Worm (Caenorhabditis elegans) whole organism, L3 larva: ENCODE data around the gene F42G4.2.
"Not testable (repeated sequence)": the region's sequence is repeated elsewhere in the genome, so short reads cannot be mapped to it uniquely, and the experiment has no call there.

ENCODE experiments used
- R02D3.7 ChIP-seq: fragments of 150-350 bp; optimal IDR thresholded peaks from 2 replicates; lab custom pipeline; 2014; ENCODE audit warnings: missing biosample characterization, missing genetic modification characterization
- ZK546.5 ChIP-seq: sonication (generic microtip); optimal IDR thresholded peaks from 2 replicates; lab custom pipeline; 2017; ENCODE audit warnings: missing biosample characterization, missing genetic modification characterization
- ama-1 ChIP-seq: fragments of 150-350 bp; optimal IDR thresholded peaks from 2 replicates; lab custom pipeline; 2018
- ceh-28 ChIP-seq: fragments of 150-350 bp; optimal IDR thresholded peaks from 2 replicates; lab custom pipeline; 2014; ENCODE audit warnings: missing biosample characterization, missing genetic modification reagents, missing genetic modification characterization
- ceh-9 ChIP-seq: sonication (generic microtip); optimal IDR thresholded peaks from 2 replicates; lab custom pipeline; 2018; ENCODE audit warnings: missing biosample characterization, missing genetic modification characterization
- daf-12 ChIP-seq: fragments of 150-350 bp; optimal IDR thresholded peaks from 2 replicates; lab custom pipeline; 2014; ENCODE audit warnings: missing biosample characterization, missing genetic modification reagents, missing genetic modification characterization
- egl-27 ChIP-seq: sonication (generic microtip); optimal IDR thresholded peaks from 4 replicates; lab custom pipeline; 2017; ENCODE audit warnings: missing biosample characterization, missing genetic modification reagents, missing genetic modification characterization
- elt-1 ChIP-seq: fragments of 150-350 bp; optimal IDR thresholded peaks from 2 replicates; lab custom pipeline; 2014; ENCODE audit warnings: missing biosample characterization, missing genetic modification characterization
- elt-2 ChIP-seq: sonication (generic microtip); optimal IDR thresholded peaks from 2 replicates; lab custom pipeline; 2016; ENCODE audit warnings: missing genetic modification reagents, mild to moderate bottlenecking, missing genetic modification characterization, missing compliant biosample characterization
- elt-3 ChIP-seq, 3 experiments: fragments of 150-350 bp in 1 of 3; sonication (generic microtip) in 2 of 3; optimal IDR thresholded peaks; 2 replicates in 2 of 3; 4 replicates in 1 of 3; lab custom pipeline; 2014 to 2017; ENCODE audit warnings: missing biosample characterization in 3 of 3, missing genetic modification characterization in 3 of 3
- eor-1 ChIP-seq, 2 experiments: fragments of 150-350 bp; optimal IDR thresholded peaks; 2 replicates each; lab custom pipeline; 2014 to 2018; ENCODE audit warnings: missing biosample characterization in 2 of 2, missing genetic modification characterization in 2 of 2
- fkh-10 ChIP-seq: sonication (generic microtip); optimal IDR thresholded peaks from 2 replicates; lab custom pipeline; 2017; ENCODE audit warnings: missing biosample characterization, missing genetic modification reagents, missing genetic modification characterization
- fos-1 ChIP-seq: fragments of 150-350 bp; optimal IDR thresholded peaks from 2 replicates; lab custom pipeline; 2014; ENCODE audit warnings: missing biosample characterization, missing genetic modification characterization
- jun-1 ChIP-seq: fragments of 150-350 bp; optimal IDR thresholded peaks from 2 replicates; lab custom pipeline; 2014; ENCODE audit warnings: missing biosample characterization, missing genetic modification reagents, missing genetic modification characterization
- lin-15B ChIP-seq: fragments of 150-350 bp; optimal IDR thresholded peaks from 2 replicates; lab custom pipeline; 2014; ENCODE audit warnings: missing biosample characterization, missing genetic modification characterization
- nfya-1 ChIP-seq: sonication (generic microtip); optimal IDR thresholded peaks from 2 replicates; lab custom pipeline; 2017; ENCODE audit warnings: missing genetic modification characterization, mild to moderate bottlenecking, missing compliant biosample characterization, antibody characterized with exemption, moderate library complexity; ENCODE audit not compliant: insufficient read depth
- nhr-11 ChIP-seq: fragments of 150-350 bp; optimal IDR thresholded peaks from 2 replicates; lab custom pipeline; 2014; ENCODE audit warnings: missing biosample characterization, missing genetic modification characterization
- nhr-23 ChIP-seq: fragments of 150-350 bp; optimal IDR thresholded peaks from 2 replicates; lab custom pipeline; 2014; ENCODE audit warnings: missing biosample characterization, missing genetic modification reagents, missing genetic modification characterization
- nhr-237 ChIP-seq: fragments of 150-350 bp; optimal IDR thresholded peaks from 2 replicates; lab custom pipeline; 2014; ENCODE audit warnings: missing biosample characterization, missing genetic modification characterization
- nhr-25 ChIP-seq: sonication (generic microtip); optimal IDR thresholded peaks from 2 replicates; lab custom pipeline; 2017; ENCODE audit warnings: missing biosample characterization, missing genetic modification characterization
- nhr-28 ChIP-seq: fragments of 150-350 bp; optimal IDR thresholded peaks from 2 replicates; lab custom pipeline; 2014; ENCODE audit warnings: missing biosample characterization, missing genetic modification characterization
- nhr-43 ChIP-seq: sonication (generic microtip); optimal IDR thresholded peaks from 2 replicates; lab custom pipeline; 2016; ENCODE audit warnings: mild to moderate bottlenecking, missing genetic modification characterization, missing compliant biosample characterization; ENCODE audit not compliant: poor library complexity, severe bottlenecking
- nhr-77 ChIP-seq: fragments of 150-350 bp; optimal IDR thresholded peaks from 2 replicates; lab custom pipeline; 2014; ENCODE audit warnings: missing biosample characterization, missing genetic modification characterization
- pha-4 ChIP-seq: fragments of 150-350 bp; optimal IDR thresholded peaks from 2 replicates; lab custom pipeline; 2014; ENCODE audit warnings: missing biosample characterization, missing genetic modification reagents, missing genetic modification characterization
- snpc-4 ChIP-seq: fragments of 150-350 bp; optimal IDR thresholded peaks from 2 replicates; lab custom pipeline; 2014; ENCODE audit warnings: missing biosample characterization, missing genetic modification characterization
- tbx-2 ChIP-seq: sonication (generic microtip); optimal IDR thresholded peaks from 2 replicates; lab custom pipeline; 2016; ENCODE audit warnings: mild to moderate bottlenecking, missing genetic modification characterization, missing compliant biosample characterization
- unc-39 ChIP-seq: sonication (generic microtip); optimal IDR thresholded peaks from 4 replicates; lab custom pipeline; 2017; ENCODE audit warnings: missing biosample characterization, missing genetic modification characterization
- unc-62 ChIP-seq: fragments of 150-350 bp; sonication (generic microtip); optimal IDR thresholded peaks from 4 replicates; lab custom pipeline; 2014; ENCODE audit warnings: missing biosample characterization, missing genetic modification reagents, missing genetic modification characterization

Gene F42G4.2

ce11 chrII:13030567-13031188, 17.0 kb upstream of the F42G4.2 start (continued):
- TF ChIP-seq nhr-43 (tag; lab: Kevin White, UChicago) (peak; percentile 53), elt-3 (tag; optimal IDR thresholded peaks at IDR 0.05; lab: Kevin White, UChicago) (no peak), fkh-10 (GFP tag; lab: Kevin White, UChicago) (no peak), nhr-11 (tag; lab: Kevin White, UChicago) (no peak), jun-1 (tag; lab: Kevin White, UChicago) (no peak), lin-15B (peak; percentile 19), fos-1 (no peak), ama-1 (lab: Kevin White, UChicago) (no peak), eor-1 (tag; optimal IDR thresholded peaks at IDR 0.05; lab: Kevin White, UChicago) (no peak), unc-39 (tag; lab: Kevin White, UChicago) (no peak), egl-27 (tag; lab: Kevin White, UChicago) (no peak), nhr-28 (tag; lab: Kevin White, UChicago) (no peak), nhr-237 (tag; lab: Kevin White, UChicago) (no peak), elt-1 (tag; lab: Kevin White, UChicago) (no peak), unc-62 (no peak), ceh-9 (tag; lab: Kevin White, UChicago) (no peak), nhr-77 (tag; lab: Kevin White, UChicago) (no peak)

- TF ChIP-seq elt-1 (tag; lab: Kevin White, UChicago); jun-1 (tag; lab: Kevin White, UChicago); R02D3.7: not testable (repeated sequence)
Measured at ce11 chrII:13031649-13032191, 16.0 kb upstream of the F42G4.2 start, which contains the start of gene F18A11.2. Gene F18A11.2, plus strand, starts transcription at chrII:13031699.

ce11 chrII:13036717-13037116, 11.0 kb upstream of the F42G4.2 start, which contains the start of gene F18A11.3:
Gene F18A11.3, minus strand, starts transcription at chrII:13036841.
- TF ChIP-seq snpc-4 (tag; lab: Kevin White, UChicago) (peak; percentile 41), pha-4 (tag; lab: Kevin White, UChicago) (peak; percentile 38), jun-1 (tag; lab: Kevin White, UChicago) (no peak), lin-15B (peak; percentile 51), nfya-1 (peak; percentile 32), fkh-10 (GFP tag; lab: Kevin White, UChicago) (no peak)

ce11 chrII:13043433-13044054, 4.2 kb upstream of the F42G4.2 start, which contains the start of gene puf-6:
Gene puf-6, minus strand, starts transcription at chrII:13043445.
- not testable (repeated sequence) for TF ChIP-seq nhr-25, elt-2, unc-62

ce11 chrII:13047106-13047505, 603 bp upstream of the F42G4.2 start, which contains the start of gene F42G4.7:
Gene F42G4.7, minus strand, starts transcription at chrII:13047290.
- TF ChIP-seq ceh-28 (tag; lab: Kevin White, UChicago) = peak; percentile 67

ce11 chrII:13050050-13050449, 2.3 kb downstream of the F42G4.2 start:
- TF ChIP-seq tbx-2 (tag; lab: Kevin White, UChicago) = no peak
- no peak for TF ChIP-seq nhr-28 (tag; lab: Kevin White, UChicago)
- no peak for TF ChIP-seq daf-12
- TF ChIP-seq, all 47 proteins: peak for 0

ce11 chrII:13053443-13053842, 5.7 kb downstream of the F42G4.2 start:
- TF ChIP-seq ZK546.5 = no peak
- TF ChIP-seq nhr-23 (tag; lab: Kevin White, UChicago) = peak; percentile 35
- no peak for TF ChIP-seq ceh-9 (tag; lab: Kevin White, UChicago)
- no peak for TF ChIP-seq nhr-77 (tag; lab: Kevin White, UChicago)
